Worm (Caenorhabditis elegans) whole organism, young adult: ENCODE data around the gene rmd-1.

Source experiments
- D2030.7 ChIP-seq: fragments of 200-800 bp; sonication (Bioruptor generic); IDR thresholded peaks from 2 replicates; pipeline ENCODE4 v1.3.6; 2022; ENCODE audit warnings: missing genetic modification reagents, missing genetic modification characterization, missing compliant biosample characterization
- F22D6.2 ChIP-seq: sonication (generic microtip); optimal IDR thresholded peaks from 2 replicates; lab custom pipeline; 2016; ENCODE audit warnings: mild to moderate bottlenecking, missing genetic modification characterization, missing compliant biosample characterization
- F33H1.4 ChIP-seq: fragments of 200-800 bp; sonication (Bioruptor generic); IDR thresholded peaks from 2 replicates; pipeline ENCODE4 v1.3.6; 2022; ENCODE audit warnings: missing genetic modification reagents, missing genetic modification characterization, missing compliant biosample characterization
- F37B4.10 ChIP-seq: fragments of 200-800 bp; sonication (Bioruptor generic); IDR thresholded peaks from 2 replicates; pipeline ENCODE4 v1.3.6; 2022; ENCODE audit warnings: missing genetic modification characterization, missing compliant biosample characterization
- F49E8.2 ChIP-seq: sonication (generic microtip); optimal IDR thresholded peaks from 3 replicates; lab custom pipeline; 2017; ENCODE audit warnings: missing genetic modification characterization, mild to moderate bottlenecking, missing compliant biosample characterization, antibody characterized with exemption, moderate library complexity; ENCODE audit not compliant: insufficient read depth
- F57A8.1 ChIP-seq: fragments of 200-800 bp; sonication (Bioruptor generic); optimal IDR thresholded peaks from 2 replicates; lab custom pipeline; 2018; ENCODE audit warnings: mild to moderate bottlenecking, missing genetic modification characterization, moderate library complexity, missing compliant biosample characterization
- K11D2.4 ChIP-seq: fragments of 200-800 bp; sonication (Bioruptor generic); IDR thresholded peaks from 2 replicates; pipeline ENCODE4 v1.3.6; 2022; ENCODE audit warnings: missing genetic modification reagents, missing genetic modification characterization, missing compliant biosample characterization
- T26A5.8 ChIP-seq: sonication (generic microtip); optimal IDR thresholded peaks from 2 replicates; lab custom pipeline; 2016; ENCODE audit warnings: missing genetic modification characterization, missing compliant biosample characterization
- Y53G8AR.9 ChIP-seq: fragments of 200-800 bp; sonication (Bioruptor generic); conservative IDR thresholded peaks from 2 replicates; pipeline ENCODE4 v1.3.6; 2022; ENCODE audit warnings: missing genetic modification reagents, missing genetic modification characterization, missing compliant biosample characterization
- Y56A3A.18 ChIP-seq: fragments of 200-800 bp; sonication (Bioruptor generic); IDR thresholded peaks from 2 replicates; pipeline ENCODE4 v1.3.6; 2022; ENCODE audit warnings: missing genetic modification reagents, missing genetic modification characterization, missing compliant biosample characterization
- Y95B8A.8 ChIP-seq: fragments of 200-800 bp; sonication (Bioruptor generic); IDR thresholded peaks from 2 replicates; pipeline ENCODE4 v1.3.6; 2022; ENCODE audit warnings: missing genetic modification reagents, missing genetic modification characterization, missing compliant biosample characterization
- ZK185.1 ChIP-seq: sonication (generic microtip); optimal IDR thresholded peaks from 2 replicates; lab custom pipeline; 2016; ENCODE audit warnings: mild to moderate bottlenecking, missing genetic modification characterization, missing compliant biosample characterization; ENCODE audit not compliant: poor library complexity, severe bottlenecking
- akir-1 ChIP-seq: fragments of 200-800 bp; sonication (Bioruptor generic); optimal IDR thresholded peaks from 2 replicates; lab custom pipeline; 2018; ENCODE audit warnings: mild to moderate bottlenecking, missing genetic modification characterization, moderate library complexity, missing compliant biosample characterization
- atf-7 ChIP-seq: sonication (generic microtip); optimal IDR thresholded peaks from 2 replicates; lab custom pipeline; 2017; ENCODE audit warnings: mild to moderate bottlenecking, missing genetic modification characterization, missing compliant biosample characterization
- athp-1 ChIP-seq: sonication (generic microtip); optimal IDR thresholded peaks from 2 replicates; lab custom pipeline; 2017; ENCODE audit warnings: mild to moderate bottlenecking, missing genetic modification characterization, missing compliant biosample characterization
- attf-5 ChIP-seq: fragments of 200-800 bp; sonication (Bioruptor generic); optimal IDR thresholded peaks from 2 replicates; lab custom pipeline; 2018; ENCODE audit warnings: mild to moderate bottlenecking, missing genetic modification characterization, missing compliant biosample characterization
- bed-1 ChIP-seq: fragments of 200-800 bp; sonication (Bioruptor generic); IDR thresholded peaks from 2 replicates; pipeline ENCODE4 v1.3.6; 2022; ENCODE audit warnings: missing genetic modification reagents, missing genetic modification characterization, missing compliant biosample characterization
- cebp-2 ChIP-seq: fragments of 200-800 bp; sonication (Bioruptor generic); IDR thresholded peaks from 2 replicates; pipeline ENCODE4 v1.3.6; 2022; ENCODE audit warnings: missing genetic modification characterization, missing compliant biosample characterization
- ceh-79 ChIP-seq: sonication (generic microtip); optimal IDR thresholded peaks from 2 replicates; lab custom pipeline; 2017; ENCODE audit warnings: mild to moderate bottlenecking, missing genetic modification characterization, missing compliant biosample characterization
- ceh-91 ChIP-seq: fragments of 200-800 bp; sonication (Bioruptor generic); IDR thresholded peaks from 2 replicates; pipeline ENCODE4 v1.3.6; 2022; ENCODE audit warnings: missing genetic modification reagents, missing genetic modification characterization, missing compliant biosample characterization
- die-1 ChIP-seq: sonication (generic microtip); optimal IDR thresholded peaks from 2 replicates; lab custom pipeline; 2016; ENCODE audit warnings: missing genotype, mild to moderate bottlenecking, missing genetic modification characterization, missing compliant biosample characterization
- dox-1 ChIP-seq: fragments of 200-800 bp; sonication (Bioruptor generic); IDR thresholded peaks from 2 replicates; pipeline ENCODE4 v1.3.6; 2022; ENCODE audit warnings: missing genetic modification reagents, missing genetic modification characterization, missing compliant biosample characterization
- efl-1 ChIP-seq: fragments of 150-350 bp; optimal IDR thresholded peaks from 2 replicates; lab custom pipeline; 2014; ENCODE audit warnings: missing biosample characterization, missing genetic modification reagents, missing genetic modification characterization
- egl-18 ChIP-seq: fragments of 200-800 bp; sonication (Bioruptor generic); IDR thresholded peaks from 2 replicates; pipeline ENCODE4 v1.3.6; 2022; ENCODE audit warnings: missing genetic modification reagents, missing genetic modification characterization, missing compliant biosample characterization
- ets-4 ChIP-seq: fragments of 200-800 bp; sonication (Bioruptor generic); optimal IDR thresholded peaks from 2 replicates; lab custom pipeline; 2018; ENCODE audit warnings: mild to moderate bottlenecking, missing genetic modification characterization, missing compliant biosample characterization
- fkh-3 ChIP-seq: sonication (generic microtip); optimal IDR thresholded peaks from 2 replicates; lab custom pipeline; 2016; ENCODE audit warnings: mild to moderate bottlenecking, missing genetic modification characterization, missing compliant biosample characterization
- gei-17 ChIP-seq: fragments of 200-800 bp; sonication (Bioruptor generic); optimal IDR thresholded peaks from 2 replicates; lab custom pipeline; 2018; ENCODE audit warnings: mild to moderate bottlenecking, missing genetic modification characterization, missing compliant biosample characterization
- him-1 ChIP-seq: sonication (generic microtip); optimal IDR thresholded peaks from 2 replicates; lab custom pipeline; 2016; ENCODE audit warnings: missing genotype, missing genetic modification reagents, missing genetic modification characterization, missing compliant biosample characterization
- hlh-26 ChIP-seq: fragments of 200-800 bp; sonication (Bioruptor generic); conservative IDR thresholded peaks from 2 replicates; pipeline ENCODE4 v1.3.6; 2022; ENCODE audit warnings: missing genetic modification reagents, missing genetic modification characterization, missing compliant biosample characterization
- hrde-1 ChIP-seq: sonication (generic microtip); optimal IDR thresholded peaks from 2 replicates; lab custom pipeline; 2016; ENCODE audit warnings: missing genetic modification characterization, mild to moderate bottlenecking, missing compliant biosample characterization, moderate library complexity, missing genotype, missing genetic modification reagents, borderline replicate concordance
- lag-1 ChIP-seq: fragments of 200-800 bp; sonication (Bioruptor generic); IDR thresholded peaks from 2 replicates; pipeline ENCODE4 v1.3.6; 2022; ENCODE audit warnings: missing genetic modification reagents, missing genetic modification characterization, missing compliant biosample characterization
- let-526 ChIP-seq: fragments of 200-800 bp; sonication (Bioruptor generic); IDR thresholded peaks from 2 replicates; pipeline ENCODE4 v1.3.6; 2022; ENCODE audit warnings: missing genetic modification reagents, missing genetic modification characterization, missing compliant biosample characterization
- lin-54 ChIP-seq: fragments of 200-800 bp; sonication (Bioruptor generic); optimal IDR thresholded peaks from 2 replicates; lab custom pipeline; 2018; ENCODE audit warnings: mild to moderate bottlenecking, missing genetic modification characterization, missing compliant biosample characterization
- lir-1 ChIP-seq: fragments of 200-800 bp; sonication (Bioruptor generic); conservative IDR thresholded peaks from 2 replicates; pipeline ENCODE4 v1.3.6; 2022; ENCODE audit warnings: missing genetic modification reagents, missing genetic modification characterization, missing compliant biosample characterization
- lsl-1 ChIP-seq: fragments of 200-800 bp; sonication (Bioruptor generic); optimal IDR thresholded peaks from 2 replicates; lab custom pipeline; 2018; ENCODE audit warnings: mild to moderate bottlenecking, missing genetic modification characterization, moderate library complexity, missing compliant biosample characterization
- madf-3 ChIP-seq: fragments of 200-800 bp; sonication (Bioruptor generic); IDR thresholded peaks from 2 replicates; pipeline ENCODE4 v1.3.6; 2022; ENCODE audit warnings: missing genetic modification reagents, missing genetic modification characterization, missing compliant biosample characterization
- mel-28 ChIP-seq: sonication (generic microtip); optimal IDR thresholded peaks from 2 replicates; lab custom pipeline; 2016; ENCODE audit warnings: borderline replicate concordance, mild to moderate bottlenecking, missing genetic modification characterization, missing compliant biosample characterization
- nhr-120 ChIP-seq: fragments of 200-800 bp; sonication (Bioruptor generic); IDR thresholded peaks from 2 replicates; pipeline ENCODE4 v1.3.6; 2022; ENCODE audit warnings: missing genetic modification characterization, missing compliant biosample characterization
- nhr-27 ChIP-seq: fragments of 200-800 bp; sonication (Bioruptor generic); optimal IDR thresholded peaks from 2 replicates; lab custom pipeline; 2018; ENCODE audit warnings: mild to moderate bottlenecking, missing genetic modification characterization, moderate library complexity, missing compliant biosample characterization
- sdz-38 ChIP-seq: sonication (generic microtip); optimal IDR thresholded peaks from 2 replicates; lab custom pipeline; 2016; ENCODE audit warnings: missing genotype, missing genetic modification characterization, missing compliant biosample characterization
- snpc-1.3 ChIP-seq: sonication (generic microtip); optimal IDR thresholded peaks from 2 replicates; lab custom pipeline; 2017; ENCODE audit warnings: missing genetic modification characterization, mild to moderate bottlenecking, missing compliant biosample characterization, antibody characterized with exemption, moderate library complexity, missing genotype, missing genetic modification reagents; ENCODE audit not compliant: insufficient read depth
- snpc-3.4 ChIP-seq: sonication (generic microtip); optimal IDR thresholded peaks from 2 replicates; lab custom pipeline; 2017; ENCODE audit warnings: missing genetic modification characterization, mild to moderate bottlenecking, missing compliant biosample characterization, antibody characterized with exemption, moderate library complexity, missing genotype, missing genetic modification reagents
- unc-130 ChIP-seq: sonication (generic microtip); optimal IDR thresholded peaks from 2 replicates; lab custom pipeline; 2016; ENCODE audit warnings: missing genetic modification reagents, missing genetic modification characterization, missing compliant biosample characterization
- unc-62 ChIP-seq: fragments of 150-350 bp; optimal IDR thresholded peaks from 2 replicates; lab custom pipeline; 2014; ENCODE audit warnings: missing biosample characterization, missing genetic modification reagents, missing genetic modification characterization
- zim-3 ChIP-seq: sonication (generic microtip); optimal IDR thresholded peaks from 2 replicates; lab custom pipeline; 2017; ENCODE audit warnings: mild to moderate bottlenecking, missing genetic modification characterization, moderate library complexity, missing compliant biosample characterization
- ztf-22 ChIP-seq: fragments of 200-800 bp; sonication (Bioruptor generic); optimal IDR thresholded peaks from 2 replicates; lab custom pipeline; 2018; ENCODE audit warnings: mild to moderate bottlenecking, missing genetic modification characterization, moderate library complexity, missing compliant biosample characterization
- ztf-25 ChIP-seq: fragments of 200-800 bp; sonication (Bioruptor generic); IDR thresholded peaks from 2 replicates; pipeline ENCODE4 v1.3.6; 2022; ENCODE audit warnings: missing genetic modification reagents, missing genetic modification characterization, missing compliant biosample characterization
- ztf-6 ChIP-seq: fragments of 200-800 bp; sonication (Bioruptor generic); IDR thresholded peaks from 2 replicates; pipeline ENCODE4 v1.3.6; 2022; ENCODE audit warnings: missing genetic modification reagents, missing genetic modification characterization, missing compliant biosample characterization

Gene rmd-1

DNA sequence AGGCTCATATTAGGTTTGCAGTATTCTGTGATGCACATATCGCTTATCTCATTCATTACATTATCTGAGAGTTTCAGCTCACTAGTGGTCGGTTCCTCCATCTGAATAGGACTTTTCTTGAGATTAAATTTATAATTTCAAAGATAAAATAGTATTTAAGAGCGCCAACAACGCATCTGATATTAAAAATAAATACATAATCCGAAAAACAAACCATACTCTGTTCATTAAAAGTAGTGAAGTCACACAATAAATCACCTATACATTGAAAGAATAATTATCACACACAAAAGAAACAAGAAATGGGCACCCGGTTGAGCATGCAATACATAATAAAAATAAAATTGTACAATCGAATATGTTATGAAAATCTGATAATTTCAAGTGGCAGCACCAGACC lies 1.5 kb upstream of the rmd-1 start, which contains the start of gene vps-53:
vps-53 (minus strand) TSS at position 101 of the 400 bp plus-strand sequence.
- TF ChIP-seq F33H1.4, result no peak
- TF ChIP-seq nhr-27 (tag; lab: Kevin White, UChicago), result no peak
- TF ChIP-seq egl-18 (GFP tag; lab: Robert Waterston, UW), result no peak
- TF ChIP-seq ets-4 (GFP tag; lab: Kevin White, UChicago), result no peak
- TF ChIP-seq unc-62, result no peak
- no peak for TF ChIP-seq K11D2.4 (GFP tag; lab: Robert Waterston, UW)
- no peak for TF ChIP-seq lag-1 (GFP tag; lab: Robert Waterston, UW)
- no peak for TF ChIP-seq fkh-3 (tag; lab: Kevin White, UChicago)
- no peak for TF ChIP-seq hlh-26 (GFP tag; lab: Robert Waterston, UW)
- no peak for TF ChIP-seq ZK185.1 (tag; lab: Kevin White, UChicago)
- no peak for TF ChIP-seq F37B4.10 (GFP tag; lab: Robert Waterston, UW)
- no peak for TF ChIP-seq ztf-6
- no peak for TF ChIP-seq F22D6.2 (tag; lab: Kevin White, UChicago)
- no peak for TF ChIP-seq ceh-79
- no peak for TF ChIP-seq cebp-2 (GFP tag; lab: Robert Waterston, UW)
- TF ChIP-seq akir-1 (GFP tag; lab: Kevin White, UChicago), result no peak
- no peak for TF ChIP-seq madf-3 (GFP tag; lab: Robert Waterston, UW)

DNA sequence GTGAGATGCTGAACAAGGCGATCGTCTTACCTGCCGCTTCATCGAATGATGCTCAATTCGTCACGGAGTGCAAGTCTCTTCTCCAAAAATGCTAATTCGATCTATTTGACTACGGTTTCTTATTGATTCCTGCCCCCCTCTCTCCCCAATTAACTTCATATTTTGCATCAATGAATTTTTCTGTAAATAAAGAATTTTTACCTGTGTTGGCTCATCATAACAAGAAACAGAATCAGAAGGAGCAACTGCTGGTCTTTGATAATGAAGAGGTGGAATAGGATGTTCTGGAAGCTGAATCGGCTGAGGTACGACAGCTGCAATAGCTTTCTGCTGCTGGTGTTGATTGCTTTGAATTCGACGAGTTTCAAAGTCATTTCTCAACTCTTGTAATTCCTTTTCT lies 1.3 kb downstream of the rmd-1 start:
- TF ChIP-seq akir-1 (GFP tag; lab: Kevin White, UChicago), result no peak
- TF ChIP-seq F57A8.1 (GFP tag; lab: Kevin White, UChicago), result no peak
- TF ChIP-seq mel-28, result no peak
- no peak for TF ChIP-seq F37B4.10 (GFP tag; lab: Robert Waterston, UW)
- no peak for TF ChIP-seq lin-54
- TF ChIP-seq him-1, result no peak
- TF ChIP-seq F22D6.2 (tag; lab: Kevin White, UChicago), result no peak
- no peak for TF ChIP-seq lsl-1 (GFP tag; lab: Kevin White, UChicago)
- no peak for TF ChIP-seq unc-130
- TF ChIP-seq attf-5 (GFP tag; lab: Kevin White, UChicago), result no peak
- TF ChIP-seq let-526 (GFP tag; lab: Robert Waterston, UW), result no peak
- TF ChIP-seq lir-1, result no peak
- TF ChIP-seq die-1 (tag; lab: Kevin White, UChicago), result no peak
- TF ChIP-seq athp-1, result no peak
- TF ChIP-seq efl-1 (GFP tag; lab: Kevin White, UChicago), result no peak
- TF ChIP-seq F49E8.2 (tag; lab: Kevin White, UChicago), result no peak
- 0 out of 2 replicates have a peak, but pooled peaks have one; percentile 18 for TF ChIP-seq Y53G8AR.9 (GFP tag; lab: Robert Waterston, UW)
- TF ChIP-seq nhr-120 (GFP tag; lab: Robert Waterston, UW), result no peak
- no peak for TF ChIP-seq T26A5.8 (tag; lab: Kevin White, UChicago)
- TF ChIP-seq ztf-25, result 0 out of 2 replicates have a peak, but pooled peaks have one; percentile 36
- no peak for TF ChIP-seq D2030.7 (GFP tag; lab: Robert Waterston, UW)
- peak; percentile 35; the same call in 1 of the 2 replicates for TF ChIP-seq Y95B8A.8 (GFP tag; lab: Robert Waterston, UW)
- TF ChIP-seq gei-17 (GFP tag; lab: Kevin White, UChicago), result no peak
- TF ChIP-seq ceh-91 (GFP tag; lab: Robert Waterston, UW), result no peak
- TF ChIP-seq Y56A3A.18 (GFP tag; lab: Robert Waterston, UW), result no peak
- no peak for TF ChIP-seq snpc-1.3
- no peak for TF ChIP-seq sdz-38 (tag; lab: Kevin White, UChicago)
- no peak for TF ChIP-seq atf-7 (tag; lab: Kevin White, UChicago)
- TF ChIP-seq snpc-3.4 (tag; lab: Kevin White, UChicago), result no peak
- no peak for TF ChIP-seq dox-1 (GFP tag; lab: Robert Waterston, UW)
- no peak for TF ChIP-seq ztf-22 (GFP tag; lab: Kevin White, UChicago)
- TF ChIP-seq hrde-1 (tag; lab: Kevin White, UChicago), result peak; percentile 75
- no peak for TF ChIP-seq zim-3 (tag; lab: Kevin White, UChicago)
- no peak for TF ChIP-seq hlh-26 (GFP tag; lab: Robert Waterston, UW)
- no peak for TF ChIP-seq bed-1 (GFP tag; lab: Robert Waterston, UW)
